Worm (Caenorhabditis elegans) whole organism, L4 larva: ENCODE measurements around the gene R08C7.11.
A peak's percentile ranks its signal among the peaks of the same experiment; 100 is the strongest.

Source experiments
- F26F4.8 ChIP-seq: fragments of 200-800 bp; sonication (Bioruptor generic); conservative IDR thresholded peaks from 2 replicates; pipeline ENCODE4 v1.3.6; 2022; ENCODE audit warnings: missing genetic modification characterization, missing compliant biosample characterization
- F49E8.2 ChIP-seq: sonication (generic microtip); optimal IDR thresholded peaks from 2 replicates; lab custom pipeline; 2016; ENCODE audit warnings: missing compliant biosample characterization, mild to moderate bottlenecking, missing genetic modification characterization, borderline replicate concordance
- T26A8.4 ChIP-seq: fragments of 200-800 bp; sonication (Bioruptor generic); IDR thresholded peaks from 2 replicates; pipeline ENCODE4 v1.3.6; 2022; ENCODE audit warnings: missing genetic modification characterization, missing compliant biosample characterization
- Y48G9A.11 ChIP-seq: fragments of 200-800 bp; sonication (Bioruptor generic); IDR thresholded peaks from 2 replicates; pipeline ENCODE4 v1.3.6; 2022; ENCODE audit warnings: missing genetic modification reagents, missing genetic modification characterization, missing compliant biosample characterization
- Y75B8A.6 ChIP-seq: fragments of 200-800 bp; sonication (Bioruptor generic); IDR thresholded peaks from 2 replicates; pipeline ENCODE4 v1.3.6; 2022; ENCODE audit warnings: missing genetic modification reagents, missing genetic modification characterization, missing compliant biosample characterization
- attf-4 ChIP-seq: sonication (generic microtip); optimal IDR thresholded peaks from 3 replicates; lab custom pipeline; 2017; ENCODE audit warnings: missing biosample characterization, missing genetic modification characterization
- ctbp-1 ChIP-seq: fragments of 200-800 bp; sonication (Bioruptor generic); IDR thresholded peaks from 2 replicates; pipeline ENCODE4 v1.3.6; 2022; ENCODE audit warnings: missing genetic modification reagents, missing genetic modification characterization, missing compliant biosample characterization
- daf-8 ChIP-seq: fragments of 200-800 bp; sonication (Bioruptor generic); IDR thresholded peaks from 2 replicates; pipeline ENCODE4 v1.3.6; 2022; ENCODE audit warnings: missing genetic modification characterization, missing compliant biosample characterization
- dmd-6 ChIP-seq: fragments of 200-800 bp; sonication (Bioruptor generic); IDR thresholded peaks from 2 replicates; pipeline ENCODE4 v1.3.6; 2022; ENCODE audit warnings: missing genetic modification reagents, missing genetic modification characterization, missing compliant biosample characterization
- dve-1 ChIP-seq: sonication (generic microtip); optimal IDR thresholded peaks from 2 replicates; lab custom pipeline; 2017; ENCODE audit warnings: antibody characterized with exemption, mild to moderate bottlenecking, missing genetic modification characterization, missing compliant biosample characterization; ENCODE audit not compliant: insufficient read depth
- fkh-10 ChIP-seq: fragments of 150-350 bp; optimal IDR thresholded peaks from 2 replicates; lab custom pipeline; 2014; ENCODE audit warnings: missing biosample characterization, missing genetic modification reagents, missing genetic modification characterization
- hif-1 ChIP-seq, 2 experiments: sonication (generic microtip); optimal IDR thresholded peaks; 2 replicates each; lab custom pipeline; 2016 to 2017; ENCODE audit warnings: missing compliant biosample characterization in 2 of 2, missing genetic modification characterization in 2 of 2, missing genetic modification reagents in 2 of 2, missing genotype in 2 of 2, mild to moderate bottlenecking in 1 of 2
- hlh-30 ChIP-seq: sonication (generic microtip); optimal IDR thresholded peaks from 2 replicates; lab custom pipeline; 2017; ENCODE audit warnings: antibody characterized with exemption, mild to moderate bottlenecking, missing genetic modification characterization, missing compliant biosample characterization; ENCODE audit not compliant: insufficient read depth
- lin-15B ChIP-seq: fragments of 150-350 bp; sonication (generic microtip); optimal IDR thresholded peaks from 3 replicates; lab custom pipeline; 2014; ENCODE audit warnings: missing biosample characterization, missing genetic modification characterization
- lin-39 ChIP-seq: fragments of 150-350 bp; optimal IDR thresholded peaks from 2 replicates; lab custom pipeline; 2014; ENCODE audit warnings: missing biosample characterization, missing genetic modification reagents, missing genetic modification characterization
- mdt-29 ChIP-seq: fragments of 200-800 bp; sonication (Bioruptor generic); IDR thresholded peaks from 2 replicates; pipeline ENCODE4 v1.3.6; 2022; ENCODE audit warnings: missing genetic modification reagents, missing genetic modification characterization, missing compliant biosample characterization
- nhr-10 ChIP-seq: fragments of 150-350 bp; optimal IDR thresholded peaks from 2 replicates; lab custom pipeline; 2014; ENCODE audit warnings: missing biosample characterization, missing genetic modification characterization
- nhr-102 ChIP-seq: sonication (generic microtip); optimal IDR thresholded peaks from 2 replicates; lab custom pipeline; 2016; ENCODE audit warnings: mild to moderate bottlenecking, missing genetic modification characterization, moderate library complexity, missing compliant biosample characterization
- nhr-237 ChIP-seq: sonication (generic microtip); optimal IDR thresholded peaks from 2 replicates; lab custom pipeline; 2017; ENCODE audit warnings: missing biosample characterization, missing genetic modification characterization
- nhr-28 ChIP-seq: fragments of 150-350 bp; optimal IDR thresholded peaks from 2 replicates; lab custom pipeline; 2014; ENCODE audit warnings: missing biosample characterization, missing genetic modification characterization
- nhr-6 ChIP-seq: fragments of 150-350 bp; optimal IDR thresholded peaks from 2 replicates; lab custom pipeline; 2014; ENCODE audit warnings: missing biosample characterization, missing genetic modification characterization
- nhr-77 ChIP-seq: fragments of 150-350 bp; optimal IDR thresholded peaks from 2 replicates; lab custom pipeline; 2014; ENCODE audit warnings: missing biosample characterization, missing genetic modification characterization
- php-3 ChIP-seq: fragments of 200-800 bp; sonication (Bioruptor generic); IDR thresholded peaks from 2 replicates; pipeline ENCODE4 v1.3.6; 2022; ENCODE audit warnings: missing genetic modification reagents, missing genetic modification characterization, missing compliant biosample characterization
- set-16 ChIP-seq: fragments of 200-800 bp; sonication (Bioruptor generic); IDR thresholded peaks from 2 replicates; pipeline ENCODE4 v1.3.6; 2022; ENCODE audit warnings: missing genetic modification reagents, missing genetic modification characterization, missing compliant biosample characterization
- tag-97 ChIP-seq: fragments of 200-800 bp; sonication (Bioruptor generic); IDR thresholded peaks from 2 replicates; pipeline ENCODE4 v1.3.6; 2022; ENCODE audit warnings: missing genetic modification characterization, missing compliant biosample characterization
- tra-1 ChIP-seq: fragments of 200-800 bp; sonication (Bioruptor generic); IDR thresholded peaks from 2 replicates; pipeline ENCODE4 v1.3.6; 2022; ENCODE audit warnings: missing genetic modification reagents, missing genetic modification characterization, missing compliant biosample characterization
- vab-7 ChIP-seq: fragments of 200-800 bp; sonication (Bioruptor generic); IDR thresholded peaks from 2 replicates; pipeline ENCODE4 v1.3.6; 2022; ENCODE audit warnings: missing genetic modification reagents, missing genetic modification characterization, missing compliant biosample characterization

R08C7.11 gene

DNA sequence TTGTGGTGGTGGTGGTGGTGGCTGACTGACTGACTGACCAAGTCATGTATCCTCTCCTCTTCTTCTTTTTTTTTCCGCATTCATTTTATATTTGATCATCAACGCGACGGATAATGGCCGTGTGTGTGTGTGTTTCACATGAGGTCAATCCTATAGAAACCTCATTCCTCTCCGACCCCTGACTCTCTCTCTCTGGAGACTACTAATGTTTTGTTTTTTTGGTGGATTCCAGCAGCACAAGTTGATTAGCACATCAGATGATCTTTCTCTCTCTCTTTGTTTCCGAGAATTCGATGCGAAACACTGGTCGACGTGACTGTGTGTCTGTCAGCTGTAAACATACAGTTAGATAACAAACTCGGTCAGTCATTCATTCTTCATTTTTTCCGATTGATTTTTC is 49.6 kb downstream of the R08C7.11 start, which contains the start of gene Y24D9A.7 (continued):
- TF ChIP-seq set-16 (GFP tag; lab: Robert Waterston, UW) (no peak), lin-39 (tag; lab: Kevin White, UChicago) (no peak), F26F4.8 (GFP tag; lab: Robert Waterston, UW) (no peak), nhr-10 (no peak), tag-97 (GFP tag; lab: Robert Waterston, UW) (no peak), F49E8.2 (no peak), T26A8.4 (GFP tag; lab: Robert Waterston, UW) (no peak), Y48G9A.11 (GFP tag; lab: Robert Waterston, UW) (no peak), lin-15B (tag; lab: Kevin White, UChicago) (no peak), Y75B8A.6 (GFP tag; lab: Robert Waterston, UW) (no peak), php-3 (GFP tag; lab: Robert Waterston, UW) (no peak), ctbp-1 (GFP tag; lab: Robert Waterston, UW) (no peak), nhr-28 (tag; lab: Kevin White, UChicago) (peak; percentile 56), hif-1 (tag; optimal IDR thresholded peaks at IDR 0.05; lab: Kevin White, UChicago) (peak in 1 of 2 experiments; percentile 2), vab-7 (GFP tag; lab: Robert Waterston, UW) (no peak), tra-1 (GFP tag; lab: Robert Waterston, UW) (no peak), attf-4 (tag; lab: Kevin White, UChicago) (no peak), daf-8 (no peak), fkh-10 (GFP tag; lab: Kevin White, UChicago) (no peak), dve-1 (tag; lab: Kevin White, UChicago) (peak; percentile 54), nhr-77 (tag; lab: Kevin White, UChicago) (no peak), nhr-237 (tag; lab: Kevin White, UChicago) (no peak), dmd-6 (peak; percentile 58), nhr-102 (peak; percentile 19), nhr-6 (tag; lab: Kevin White, UChicago) (no peak), mdt-29 (GFP tag; lab: Robert Waterston, UW) (no peak), hlh-30 (tag; lab: Kevin White, UChicago) (peak; percentile 93)
- TF ChIP-seq, all 104 proteins: peak for 11
